Worm (Caenorhabditis elegans) whole organism, late embryonic: ENCODE data around the gene W01H2.2.

Experiments
- ceh-31 ChIP-seq: sonication (generic microtip); optimal IDR thresholded peaks from 2 replicates; lab custom pipeline; 2016; ENCODE audit warnings: missing genetic modification characterization, missing compliant biosample characterization
- ceh-48 ChIP-seq: sonication (generic microtip); optimal IDR thresholded peaks from 2 replicates; lab custom pipeline; 2016; ENCODE audit warnings: missing genetic modification characterization, inconsistent platforms, missing compliant biosample characterization
- ceh-9 ChIP-seq: sonication (generic microtip); optimal IDR thresholded peaks from 2 replicates; lab custom pipeline; 2016; ENCODE audit warnings: mild to moderate bottlenecking, missing genetic modification characterization, inconsistent platforms, missing compliant biosample characterization
- ets-4 ChIP-seq: sonication (generic microtip); optimal IDR thresholded peaks from 2 replicates; lab custom pipeline; 2016; ENCODE audit warnings: missing genetic modification characterization, missing compliant biosample characterization
- hlh-15 ChIP-seq: sonication (generic microtip); optimal IDR thresholded peaks from 2 replicates; lab custom pipeline; 2016; ENCODE audit warnings: missing genetic modification characterization, missing compliant biosample characterization

DNA sequence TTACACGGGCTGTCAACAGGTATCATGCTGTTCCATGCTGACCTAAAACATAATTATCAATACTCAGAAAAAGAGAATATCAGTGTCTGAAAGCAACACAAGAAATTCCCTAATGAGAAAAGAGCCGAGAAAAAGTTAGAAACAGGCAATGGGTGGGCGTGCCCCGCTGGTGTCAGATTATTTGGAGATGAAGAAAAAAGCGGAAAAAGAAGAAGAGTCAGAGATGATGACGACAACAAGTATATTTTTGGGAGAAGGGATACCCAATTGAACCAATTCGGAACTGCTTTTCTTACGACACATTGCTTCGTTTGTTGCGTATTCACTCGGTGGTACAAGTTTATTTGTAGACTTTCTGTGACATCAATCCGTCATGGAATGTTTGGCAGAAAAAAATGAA lies 21.8 kb downstream of the W01H2.2 start, which contains the start of gene F20B6.4:
- no peak for TF ChIP-seq ceh-48 (tag; lab: Kevin White, UChicago)
- TF ChIP-seq ets-4 (tag; lab: Kevin White, UChicago): no peak
- TF ChIP-seq ceh-31 (tag; lab: Kevin White, UChicago): no peak
- TF ChIP-seq ceh-9 (tag; lab: Kevin White, UChicago): no peak
- no peak for TF ChIP-seq hlh-15 (tag; lab: Kevin White, UChicago)
